Fruit fly (Drosophila melanogaster) whole organism, embryonic: ENCODE data around the gene sau.

ENCODE experiments used
- BEAF-32 ChIP-seq: fragments of 200-800 bp; sonication (Bioruptor generic); optimal IDR thresholded peaks from 3 replicates; lab custom pipeline; 2017; ENCODE audit warnings: missing biosample characterization, missing genetic modification characterization, mild to moderate bottlenecking, moderate library complexity, missing genetic modification reagents
- CG10543 ChIP-seq: fragments of 200-800 bp; sonication (Bioruptor generic); optimal IDR thresholded peaks from 3 replicates; lab custom pipeline; 2017; ENCODE audit warnings: missing biosample characterization, mild to moderate bottlenecking, missing genetic modification characterization, moderate library complexity
- CG11695 ChIP-seq: fragments of 200-800 bp; sonication (Bioruptor generic); IDR thresholded peaks from 3 replicates; pipeline ENCODE4 v1.3.6; 2022; ENCODE audit warnings: missing biosample characterization, missing genetic modification characterization
- CG12104 ChIP-seq: fragments of 200-800 bp; sonication (Bioruptor generic); optimal IDR thresholded peaks from 3 replicates; lab custom pipeline; 2016; ENCODE audit warnings: missing biosample characterization, missing genetic modification characterization
- CG12155 ChIP-seq: fragments of 200-800 bp; sonication (Bioruptor generic); optimal IDR thresholded peaks from 3 replicates; lab custom pipeline; 2016; ENCODE audit warnings: missing biosample characterization, missing genetic modification characterization
- CG1233 ChIP-seq: fragments of 200-800 bp; sonication (Bioruptor generic); optimal IDR thresholded peaks from 4 replicates; lab custom pipeline; 2018; ENCODE audit warnings: missing biosample characterization, mild to moderate bottlenecking, missing genetic modification characterization
- CG12942 ChIP-seq: fragments of 200-800 bp; sonication (Bioruptor generic); optimal IDR thresholded peaks from 3 replicates; lab custom pipeline; 2016; ENCODE audit warnings: missing biosample characterization, missing genetic modification characterization
- CG1529 ChIP-seq: fragments of 200-800 bp; sonication (Bioruptor generic); optimal IDR thresholded peaks from 3 replicates; lab custom pipeline; 2018; ENCODE audit warnings: missing biosample characterization, missing genetic modification characterization
- CG15696 ChIP-seq: fragments of 200-800 bp; sonication (Bioruptor generic); optimal IDR thresholded peaks from 2 replicates; lab custom pipeline; 2019; ENCODE audit warnings: missing biosample characterization, mild to moderate bottlenecking, missing genetic modification characterization, moderate library complexity
- CG16815 ChIP-seq: fragments of 200-800 bp; sonication (Bioruptor generic); optimal IDR thresholded peaks from 3 replicates; lab custom pipeline; 2017; ENCODE audit warnings: missing biosample characterization, mild to moderate bottlenecking, missing genetic modification characterization
- CG17361 ChIP-seq: fragments of 200-800 bp; sonication (Bioruptor generic); IDR thresholded peaks from 3 replicates; pipeline ENCODE4 v1.3.6; 2022; ENCODE audit warnings: missing biosample characterization, missing genetic modification characterization
- CG18262 ChIP-seq: fragments of 200-800 bp; optimal IDR thresholded peaks from 3 replicates; lab custom pipeline; 2019; ENCODE audit warnings: missing biosample characterization, mild to moderate bottlenecking, missing genetic modification characterization, moderate library complexity
- CG18599 ChIP-seq: fragments of 200-800 bp; sonication (Bioruptor generic); optimal IDR thresholded peaks from 3 replicates; lab custom pipeline; 2017; ENCODE audit warnings: missing biosample characterization, missing genetic modification characterization, mild to moderate bottlenecking, moderate library complexity, missing genetic modification reagents
- CG2116 ChIP-seq: fragments of 200-800 bp; sonication (Bioruptor generic); optimal IDR thresholded peaks from 3 replicates; lab custom pipeline; 2018; ENCODE audit warnings: missing biosample characterization, mild to moderate bottlenecking, missing genetic modification characterization
- CG32767 ChIP-seq: fragments of 200-800 bp; sonication (Bioruptor generic); IDR thresholded peaks from 2 replicates; pipeline ENCODE4 v1.3.6; 2022; ENCODE audit warnings: missing biosample characterization, missing genetic modification characterization
- CG4282 ChIP-seq: fragments of 200-800 bp; sonication (Bioruptor generic); optimal IDR thresholded peaks from 2 replicates; lab custom pipeline; 2016; ENCODE audit warnings: missing biosample characterization, missing genetic modification characterization
- CG7987 ChIP-seq: fragments of 200-800 bp; sonication (Bioruptor generic); optimal IDR thresholded peaks from 2 replicates; lab custom pipeline; 2018; ENCODE audit warnings: missing biosample characterization, mild to moderate bottlenecking, missing genetic modification characterization, moderate library complexity
- CG8281 ChIP-seq: fragments of 200-800 bp; sonication (Bioruptor generic); optimal IDR thresholded peaks from 2 replicates; lab custom pipeline; 2018; ENCODE audit warnings: missing biosample characterization, mild to moderate bottlenecking, missing genetic modification characterization, moderate library complexity
- CG9437 ChIP-seq: fragments of 200-800 bp; sonication (Bioruptor generic); optimal IDR thresholded peaks from 2 replicates; lab custom pipeline; 2018; ENCODE audit warnings: missing biosample characterization, mild to moderate bottlenecking, missing genetic modification characterization
- D19B ChIP-seq: fragments of 200-800 bp; sonication (Bioruptor generic); optimal IDR thresholded peaks from 2 replicates; lab custom pipeline; 2017; ENCODE audit warnings: missing biosample characterization, mild to moderate bottlenecking, missing genetic modification characterization
- Dad ChIP-seq: fragments of 200-800 bp; sonication (Bioruptor generic); optimal IDR thresholded peaks from 3 replicates; lab custom pipeline; 2016; ENCODE audit warnings: missing biosample characterization, missing genetic modification characterization
- E2f1 ChIP-seq: fragments of 200-800 bp; sonication (Bioruptor generic); IDR thresholded peaks from 2 replicates; pipeline ENCODE4 v1.3.6; 2022; ENCODE audit warnings: missing biosample characterization, missing genetic modification characterization
- Fer1 ChIP-seq: fragments of 200-800 bp; sonication (Bioruptor generic); optimal IDR thresholded peaks from 2 replicates; lab custom pipeline; 2017; ENCODE audit warnings: missing biosample characterization, mild to moderate bottlenecking, missing genetic modification characterization
- Gug ChIP-seq: fragments of 200-800 bp; sonication (Bioruptor generic); IDR thresholded peaks from 4 replicates; pipeline ENCODE4 v1.3.6; 2022; ENCODE audit warnings: missing biosample characterization, missing genetic modification characterization
- HmgD ChIP-seq: fragments of 200-800 bp; sonication (Bioruptor generic); optimal IDR thresholded peaks from 3 replicates; lab custom pipeline; 2016; ENCODE audit warnings: missing biosample characterization, missing genetic modification characterization
- Mad ChIP-seq: fragments of 200-800 bp; sonication (Bioruptor generic); optimal IDR thresholded peaks from 2 replicates; lab custom pipeline; 2016; ENCODE audit warnings: missing biosample characterization, missing genetic modification characterization
- Meics ChIP-seq: fragments of 200-800 bp; sonication (Bioruptor generic); optimal IDR thresholded peaks from 2 replicates; lab custom pipeline; 2017; ENCODE audit warnings: missing biosample characterization, mild to moderate bottlenecking, missing genetic modification characterization
- NC2α ChIP-seq: fragments of 200-800 bp; sonication (Bioruptor generic); optimal IDR thresholded peaks from 2 replicates; lab custom pipeline; 2016; ENCODE audit warnings: missing biosample characterization, missing genetic modification characterization
- NC2β ChIP-seq: fragments of 200-800 bp; sonication (Bioruptor generic); optimal IDR thresholded peaks from 2 replicates; lab custom pipeline; 2016; ENCODE audit warnings: missing biosample characterization, missing genetic modification characterization
- NFAT ChIP-seq: fragments of 200-800 bp; sonication (Bioruptor generic); IDR thresholded peaks from 2 replicates; pipeline ENCODE4 v1.3.6; 2022; ENCODE audit warnings: missing biosample characterization, missing genetic modification characterization
- PHDP ChIP-seq: fragments of 200-800 bp; sonication (Bioruptor generic); optimal IDR thresholded peaks from 3 replicates; lab custom pipeline; 2018; ENCODE audit warnings: missing biosample characterization, mild to moderate bottlenecking, missing genetic modification characterization, moderate library complexity
- Sin3A ChIP-seq: fragments of >200 bp; optimal IDR thresholded peaks from 2 replicates; lab custom pipeline; 2018
- Ssrp ChIP-seq: fragments of 200-800 bp; sonication (Bioruptor generic); optimal IDR thresholded peaks from 2 replicates; lab custom pipeline; 2018; ENCODE audit warnings: missing biosample characterization, mild to moderate bottlenecking, missing genetic modification characterization, moderate library complexity
- amos ChIP-seq: fragments of 200-800 bp; sonication (Bioruptor generic); IDR thresholded peaks from 2 replicates; pipeline ENCODE4 v1.3.6; 2022; ENCODE audit warnings: missing biosample characterization, missing genetic modification characterization; ENCODE audit not compliant: partially characterized antibody
- crc ChIP-seq: fragments of 200-800 bp; sonication (Bioruptor generic); optimal IDR thresholded peaks from 2 replicates; lab custom pipeline; 2016; ENCODE audit warnings: missing biosample characterization, missing genetic modification characterization
- croc ChIP-seq: fragments of 200-800 bp; sonication (Bioruptor generic); conservative IDR thresholded peaks from 3 replicates; pipeline ENCODE4 v1.3.6; 2022; ENCODE audit warnings: missing biosample characterization, missing genetic modification characterization
- dpn ChIP-seq, 2 experiments: fragments of 200-800 bp; sonication (Bioruptor generic); optimal IDR thresholded peaks; 3 replicates each; lab custom pipeline; 2016; ENCODE audit warnings: missing biosample characterization in 2 of 2, missing genetic modification characterization in 2 of 2
- esg ChIP-seq: fragments of 200-800 bp; sonication (Bioruptor generic); conservative IDR thresholded peaks from 2 replicates; pipeline ENCODE4 v1.3.6; 2022; ENCODE audit warnings: missing biosample characterization, missing genetic modification characterization
- gfzf ChIP-seq: fragments of 200-800 bp; sonication (Bioruptor generic); optimal IDR thresholded peaks from 2 replicates; lab custom pipeline; 2016; ENCODE audit warnings: missing biosample characterization, mild to moderate bottlenecking, missing genetic modification characterization, moderate library complexity
- grau ChIP-seq: fragments of 200-800 bp; optimal IDR thresholded peaks from 3 replicates; lab custom pipeline; 2019; ENCODE audit warnings: missing biosample characterization, mild to moderate bottlenecking, missing genetic modification characterization, moderate library complexity
- gsb-n ChIP-seq: fragments of 200-800 bp; sonication (Bioruptor generic); optimal IDR thresholded peaks from 3 replicates; lab custom pipeline; 2018; ENCODE audit warnings: missing biosample characterization, mild to moderate bottlenecking, missing genetic modification characterization
- kah ChIP-seq: fragments of 200-800 bp; sonication (Bioruptor generic); optimal IDR thresholded peaks from 2 replicates; lab custom pipeline; 2018; ENCODE audit warnings: missing biosample characterization, mild to moderate bottlenecking, missing genetic modification characterization
- lilli ChIP-seq: fragments of 200-800 bp; sonication (Bioruptor generic); optimal IDR thresholded peaks from 3 replicates; lab custom pipeline; 2016; ENCODE audit warnings: missing biosample characterization, missing genetic modification characterization
- onecut ChIP-seq: fragments of 200-800 bp; sonication (Bioruptor generic); IDR thresholded peaks from 2 replicates; pipeline ENCODE4 v1.3.6; 2022; ENCODE audit warnings: missing biosample characterization, missing genetic modification characterization
- p53 ChIP-seq: fragments of 200-800 bp; sonication (Bioruptor generic); optimal IDR thresholded peaks from 2 replicates; lab custom pipeline; 2016; ENCODE audit warnings: missing biosample characterization, missing genetic modification characterization
- pb ChIP-seq: fragments of 200-800 bp; sonication (Bioruptor generic); optimal IDR thresholded peaks from 3 replicates; lab custom pipeline; 2016; ENCODE audit warnings: missing biosample characterization, missing genetic modification characterization
- pzg ChIP-seq: fragments of 200-800 bp; sonication (Bioruptor generic); optimal IDR thresholded peaks from 3 replicates; lab custom pipeline; 2018; ENCODE audit warnings: missing biosample characterization, mild to moderate bottlenecking, missing genetic modification characterization, moderate library complexity
- sima ChIP-seq: fragments of 200-800 bp; sonication (Bioruptor generic); optimal IDR thresholded peaks from 2 replicates; lab custom pipeline; 2016; ENCODE audit warnings: missing biosample characterization, missing genetic modification characterization
- sna ChIP-seq: fragments of 200-800 bp; sonication (Bioruptor generic); IDR thresholded peaks from 2 replicates; pipeline ENCODE4 v1.3.6; 2022; ENCODE audit warnings: missing biosample characterization, missing genetic modification characterization; ENCODE audit not compliant: partially characterized antibody
- so ChIP-seq: fragments of 200-800 bp; sonication (Bioruptor generic); IDR thresholded peaks from 3 replicates; pipeline ENCODE4 v1.3.6; 2022; ENCODE audit warnings: missing biosample characterization, missing genetic modification characterization
- trem ChIP-seq: fragments of 200-800 bp; optimal IDR thresholded peaks from 3 replicates; lab custom pipeline; 2019; ENCODE audit warnings: missing biosample characterization, mild to moderate bottlenecking, missing genetic modification characterization, moderate library complexity
- trh ChIP-seq: fragments of 200-800 bp; sonication (Bioruptor generic); optimal IDR thresholded peaks from 2 replicates; lab custom pipeline; 2016; ENCODE audit warnings: missing biosample characterization, missing genetic modification characterization

sau gene

dm6 chr2L:2180120-2180539 lies 46.0 kb upstream of the sau start (continued):
- TF ChIP-seq crc (GFP tag; lab: Kevin White, UChicago) (peak; percentile 40), trem (tag; lab: Kevin White, UChicago) (peak; percentile 91), NFAT (GFP tag; lab: Robert Waterston, UW) (peak; percentile 61), CG9437 (GFP tag; lab: Kevin White, UChicago) (peak; percentile 74), CG16815 (GFP tag; lab: Kevin White, UChicago) (peak; percentile 78), E2f1 (GFP tag; lab: Robert Waterston, UW) (peak; percentile 82), CG1529 (GFP tag; lab: Kevin White, UChicago) (peak; percentile 85), CG18262 (tag; lab: Kevin White, UChicago) (peak; percentile 93), Fer1 (GFP tag; lab: Kevin White, UChicago) (peak; percentile 88), CG12104 (GFP tag; lab: Kevin White, UChicago) (peak; percentile 74), so (GFP tag; lab: Robert Waterston, UW) (peak; percentile 90), croc (GFP tag; lab: Robert Waterston, UW) (peak; percentile 88), CG11695 (peak; percentile 89), D19B (peak; percentile 21), NC2β (GFP tag; lab: Kevin White, UChicago) (peak; percentile 79), Ssrp (peak; percentile 93), CG12942 (peak; percentile 82), CG15696 (tag; lab: Kevin White, UChicago) (peak; percentile 85), lilli (GFP tag; lab: Kevin White, UChicago) (peak; percentile 77), CG18599 (GFP tag; lab: Kevin White, UChicago) (peak; percentile 89), Gug (GFP tag; lab: Robert Waterston, UW) (peak; percentile 70), sima (GFP tag; lab: Kevin White, UChicago) (peak; percentile 23), pb (GFP tag; lab: Kevin White, UChicago) (peak; percentile 64), CG7987 (GFP tag; lab: Kevin White, UChicago) (peak; percentile 53), CG4282 (GFP tag; lab: Kevin White, UChicago) (no peak), gfzf (no peak), Mad (GFP tag; lab: Kevin White, UChicago) (peak; percentile 84), pzg (GFP tag; lab: Kevin White, UChicago) (no peak), onecut (peak; percentile 83), sna (GFP tag; lab: Robert Waterston, UW) (no peak), p53 (GFP tag; lab: Kevin White, UChicago) (peak; percentile 22), kah (peak; percentile 87), CG12155 (GFP tag; lab: Kevin White, UChicago) (peak; percentile 67), CG17361 (GFP tag; lab: Robert Waterston, UW) (peak; percentile 81), CG10543 (GFP tag; lab: Kevin White, UChicago) (peak; percentile 10), BEAF-32 (GFP tag; lab: Kevin White, UChicago) (no peak), PHDP (tag; lab: Kevin White, UChicago) (peak; percentile 93), HmgD (no peak), CG8281 (tag; lab: Kevin White, UChicago) (peak; percentile 72), NC2α (GFP tag; lab: Kevin White, UChicago) (peak; percentile 50), Sin3A (no peak), esg (GFP tag; lab: Robert Waterston, UW) (peak; percentile 89), Meics (GFP tag; lab: Kevin White, UChicago) (peak; percentile 79), Dad (peak; percentile 85), CG2116 (GFP tag; lab: Kevin White, UChicago) (peak; percentile 20), amos (GFP tag; lab: Robert Waterston, UW) (no peak), dpn (GFP tag; optimal IDR thresholded peaks at IDR 0.05; lab: Kevin White, UChicago) (peak; percentile 66 to 80), trh (peak; percentile 72), grau (tag; lab: Kevin White, UChicago) (peak; percentile 90), CG32767 (peak; percentile 85), gsb-n (tag; lab: Kevin White, UChicago) (peak; percentile 93), CG1233 (GFP tag; lab: Kevin White, UChicago) (peak; percentile 85)
